Fruit fly (Drosophila melanogaster) whole organism, embryonic: ENCODE measurements around the gene vito.
A peak's percentile ranks its signal among the peaks of the same experiment; 100 is the strongest.

Experiments
- Awh ChIP-seq: fragments of 200-800 bp; sonication (Bioruptor generic); IDR thresholded peaks from 2 replicates; pipeline ENCODE4, ENCODE4 v1.3.6; 2022; ENCODE audit warnings: missing biosample characterization, missing genetic modification characterization
- Bgb ChIP-seq: fragments of 200-800 bp; sonication (Bioruptor generic); IDR thresholded peaks from 2 replicates; pipeline ENCODE4 v1.3.6; 2022; ENCODE audit warnings: missing biosample characterization, missing genetic modification characterization; ENCODE audit not compliant: partially characterized antibody
- BtbVII ChIP-seq: fragments of 200-800 bp; sonication (Bioruptor generic); optimal IDR thresholded peaks from 3 replicates; lab custom pipeline; 2017; ENCODE audit warnings: missing biosample characterization, mild to moderate bottlenecking, missing genetic modification characterization
- CG12236 ChIP-seq: fragments of 200-800 bp; sonication (Bioruptor generic); optimal IDR thresholded peaks from 2 replicates; lab custom pipeline; 2016; ENCODE audit warnings: missing biosample characterization, missing genetic modification characterization
- CG1233 ChIP-seq: fragments of 200-800 bp; sonication (Bioruptor generic); optimal IDR thresholded peaks from 4 replicates; lab custom pipeline; 2018; ENCODE audit warnings: missing biosample characterization, mild to moderate bottlenecking, missing genetic modification characterization
- CG14014 ChIP-seq: fragments of 200-800 bp; sonication (Bioruptor generic); IDR thresholded peaks from 2 replicates; pipeline ENCODE4 v1.3.6; 2022; ENCODE audit warnings: missing biosample characterization, missing genetic modification characterization
- CG15479 ChIP-seq: fragments of 200-800 bp; sonication (Bioruptor generic); optimal IDR thresholded peaks from 3 replicates; lab custom pipeline; 2019; ENCODE audit warnings: missing biosample characterization, mild to moderate bottlenecking, missing genetic modification characterization, moderate library complexity
- CG17612 ChIP-seq: fragments of 200-800 bp; sonication (Bioruptor generic); IDR thresholded peaks from 2 replicates; pipeline ENCODE4 v1.3.6; 2022; ENCODE audit warnings: missing biosample characterization, missing genetic modification characterization
- CG2116 ChIP-seq: fragments of 200-800 bp; sonication (Bioruptor generic); optimal IDR thresholded peaks from 3 replicates; lab custom pipeline; 2018; ENCODE audit warnings: missing biosample characterization, mild to moderate bottlenecking, missing genetic modification characterization
- CG3065 ChIP-seq: fragments of 200-800 bp; sonication (Bioruptor generic); optimal IDR thresholded peaks from 2 replicates; lab custom pipeline; 2016; ENCODE audit warnings: missing biosample characterization, missing genetic modification characterization
- CG31224 ChIP-seq: fragments of 200-800 bp; sonication (Bioruptor generic); IDR thresholded peaks from 2 replicates; pipeline ENCODE4 v1.3.6; 2022; ENCODE audit warnings: missing biosample characterization, missing genetic modification characterization
- CG4617 ChIP-seq: fragments of 200-800 bp; sonication (Bioruptor generic); optimal IDR thresholded peaks from 3 replicates; lab custom pipeline; 2016; ENCODE audit warnings: missing biosample characterization, missing genetic modification characterization, borderline replicate concordance
- CG7271 ChIP-seq: fragments of 200-800 bp; sonication (Bioruptor generic); optimal IDR thresholded peaks from 2 replicates; lab custom pipeline; 2018; ENCODE audit warnings: missing biosample characterization, mild to moderate bottlenecking, missing genetic modification characterization, moderate library complexity
- CG8290 ChIP-seq, 3 experiments: fragments of 200-800 bp; sonication (Bioruptor generic); optimal IDR thresholded peaks; 2 replicates each; lab custom pipeline; 2016 to 2019; ENCODE audit warnings: missing biosample characterization in 3 of 3, missing genetic modification characterization in 3 of 3, mild to moderate bottlenecking in 2 of 3, moderate library complexity in 1 of 3
- CG8478 ChIP-seq: fragments of >200 bp; optimal IDR thresholded peaks from 2 replicates; lab custom pipeline; 2018
- CG9437 ChIP-seq: fragments of 200-800 bp; sonication (Bioruptor generic); optimal IDR thresholded peaks from 2 replicates; lab custom pipeline; 2018; ENCODE audit warnings: missing biosample characterization, mild to moderate bottlenecking, missing genetic modification characterization
- CG9727 ChIP-seq: fragments of 200-800 bp; sonication (Bioruptor generic); optimal IDR thresholded peaks from 3 replicates; lab custom pipeline; 2017; ENCODE audit warnings: missing biosample characterization, mild to moderate bottlenecking, missing genetic modification characterization
- CG9817 ChIP-seq: fragments of 200-800 bp; sonication (Bioruptor generic); optimal IDR thresholded peaks from 2 replicates; lab custom pipeline; 2018; ENCODE audit warnings: missing biosample characterization, mild to moderate bottlenecking, missing genetic modification characterization, moderate library complexity
- Chrac-16 ChIP-seq: fragments of 200-800 bp; sonication (Bioruptor generic); optimal IDR thresholded peaks from 3 replicates; lab custom pipeline; 2016; ENCODE audit warnings: missing biosample characterization, missing genetic modification characterization
- D19A ChIP-seq: fragments of 200-800 bp; optimal IDR thresholded peaks from 3 replicates; lab custom pipeline; 2019; ENCODE audit warnings: missing biosample characterization, mild to moderate bottlenecking, missing genetic modification characterization, moderate library complexity
- Ets97D ChIP-seq: fragments of 200-800 bp; sonication (Bioruptor generic); optimal IDR thresholded peaks from 3 replicates; lab custom pipeline; 2016; ENCODE audit warnings: missing biosample characterization, missing genetic modification characterization
- Gug ChIP-seq: fragments of 200-800 bp; sonication (Bioruptor generic); IDR thresholded peaks from 4 replicates; pipeline ENCODE4 v1.3.6; 2022; ENCODE audit warnings: missing biosample characterization, missing genetic modification characterization
- Hand ChIP-seq: fragments of 200-800 bp; sonication (Bioruptor generic); optimal IDR thresholded peaks from 2 replicates; lab custom pipeline; 2017; ENCODE audit warnings: mild to moderate bottlenecking, missing biosample characterization, missing genetic modification reagents, missing genetic modification characterization
- Hmr ChIP-seq: fragments of 200-800 bp; sonication (Bioruptor generic); optimal IDR thresholded peaks from 3 replicates; lab custom pipeline; 2017; ENCODE audit warnings: mild to moderate bottlenecking, missing biosample characterization, missing genetic modification reagents, missing genetic modification characterization
- Med ChIP-seq: fragments of 200-800 bp; sonication (Bioruptor generic); peaks from one replicate; lab custom pipeline; 2016; ENCODE audit warnings: missing biosample characterization, missing genetic modification characterization, mild to moderate bottlenecking, inconsistent platforms, moderate library complexity
- Myb ChIP-seq: fragments of 200-800 bp; sonication (Bioruptor generic); optimal IDR thresholded peaks from 2 replicates; lab custom pipeline; 2016; ENCODE audit warnings: missing biosample characterization, missing genetic modification characterization
- Neu2 ChIP-seq: fragments of 200-800 bp; sonication (Bioruptor generic); optimal IDR thresholded peaks from 3 replicates; lab custom pipeline; 2016; ENCODE audit warnings: missing biosample characterization, missing genetic modification characterization, borderline replicate concordance
- Opbp ChIP-seq: fragments of 200-800 bp; sonication (Bioruptor generic); IDR thresholded peaks from 3 replicates; pipeline ENCODE4 v1.3.6; 2022; ENCODE audit warnings: missing biosample characterization, missing genetic modification characterization; ENCODE audit not compliant: partially characterized antibody
- Sox100B ChIP-seq: fragments of 200-800 bp; sonication (Bioruptor generic); optimal IDR thresholded peaks from 3 replicates; lab custom pipeline; 2018; ENCODE audit warnings: missing biosample characterization, mild to moderate bottlenecking, missing genetic modification characterization
- Sox102F ChIP-seq: fragments of 200-800 bp; sonication (Bioruptor generic); optimal IDR thresholded peaks from 2 replicates; lab custom pipeline; 2018; ENCODE audit warnings: missing biosample characterization, mild to moderate bottlenecking, missing genetic modification characterization, moderate library complexity
- Tbp ChIP-seq: fragments of >200 bp; optimal IDR thresholded peaks from 2 replicates; lab custom pipeline; 2018; ENCODE audit warnings: missing biosample characterization, missing genetic modification characterization
- ac ChIP-seq: fragments of 200-800 bp; sonication (Bioruptor generic); optimal IDR thresholded peaks from 3 replicates; lab custom pipeline; 2017; ENCODE audit warnings: missing biosample characterization, mild to moderate bottlenecking, missing genetic modification characterization
- az2 ChIP-seq: fragments of 200-800 bp; sonication (Bioruptor generic); optimal IDR thresholded peaks from 3 replicates; lab custom pipeline; 2016; ENCODE audit warnings: missing biosample characterization, missing genetic modification characterization
- bab2 ChIP-seq: fragments of 200-800 bp; sonication (Bioruptor generic); optimal IDR thresholded peaks from 2 replicates; lab custom pipeline; 2016; ENCODE audit warnings: missing biosample characterization, missing genetic modification characterization
- cas ChIP-seq: fragments of 200-800 bp; sonication (Bioruptor generic); IDR thresholded peaks from 2 replicates; pipeline ENCODE4 v1.3.6; 2022; ENCODE audit warnings: missing biosample characterization, missing genetic modification characterization
- chm ChIP-seq: fragments of 200-800 bp; sonication (Bioruptor generic); IDR thresholded peaks from 2 replicates; pipeline ENCODE4 v1.3.6; 2022; ENCODE audit warnings: missing biosample characterization, missing genetic modification characterization
- cwo ChIP-seq: fragments of 200-800 bp; sonication (Bioruptor generic); optimal IDR thresholded peaks from 3 replicates; lab custom pipeline; 2017; ENCODE audit warnings: missing biosample characterization, missing genetic modification characterization, mild to moderate bottlenecking, moderate library complexity, missing genetic modification reagents
- dmrt11E ChIP-seq: fragments of 200-800 bp; sonication (Bioruptor generic); optimal IDR thresholded peaks from 3 replicates; lab custom pipeline; 2018; ENCODE audit warnings: missing biosample characterization, mild to moderate bottlenecking, missing genetic modification characterization, moderate library complexity
- esg ChIP-seq: fragments of 200-800 bp; sonication (Bioruptor generic); conservative IDR thresholded peaks from 2 replicates; pipeline ENCODE4 v1.3.6; 2022; ENCODE audit warnings: missing biosample characterization, missing genetic modification characterization
- ewg ChIP-seq: fragments of 200-800 bp; sonication (Bioruptor generic); optimal IDR thresholded peaks from 3 replicates; lab custom pipeline; 2017; ENCODE audit warnings: mild to moderate bottlenecking, missing biosample characterization, missing genetic modification reagents, missing genetic modification characterization
- lmd ChIP-seq: fragments of 200-800 bp; sonication (Bioruptor generic); IDR thresholded peaks from 2 replicates; pipeline ENCODE4 v1.3.6; 2022; ENCODE audit warnings: missing biosample characterization, missing genetic modification characterization
- lola ChIP-seq, 3 experiments: fragments of >200 bp in 2 of 3; fragments of 200-800 bp in 1 of 3; sonication (Bioruptor generic) in 1 of 3; optimal IDR thresholded peaks; 2 replicates each; lab custom pipeline; 2017 to 2019; ENCODE audit warnings: missing biosample characterization in 3 of 3, missing genetic modification characterization in 3 of 3, mild to moderate bottlenecking in 1 of 3, moderate library complexity in 1 of 3
- pzg ChIP-seq: fragments of 200-800 bp; sonication (Bioruptor generic); optimal IDR thresholded peaks from 3 replicates; lab custom pipeline; 2018; ENCODE audit warnings: missing biosample characterization, mild to moderate bottlenecking, missing genetic modification characterization, moderate library complexity
- ranshi ChIP-seq: fragments of 200-800 bp; sonication (Bioruptor generic); IDR thresholded peaks from 2 replicates; pipeline ENCODE4 v1.3.6; 2022; ENCODE audit warnings: missing biosample characterization, missing genetic modification characterization
- shn ChIP-seq: fragments of 200-800 bp; sonication (Bioruptor generic); optimal IDR thresholded peaks from 3 replicates; lab custom pipeline; 2016; ENCODE audit warnings: missing biosample characterization, missing genetic modification characterization
- stwl ChIP-seq: fragments of 200-800 bp; sonication (Bioruptor generic); optimal IDR thresholded peaks from 3 replicates; lab custom pipeline; 2018; ENCODE audit warnings: missing biosample characterization, mild to moderate bottlenecking, missing genetic modification characterization, moderate library complexity
- vnd ChIP-seq: fragments of 200-800 bp; sonication (Bioruptor generic); IDR thresholded peaks from 3 replicates; pipeline ENCODE4 v1.3.6; 2022; ENCODE audit warnings: missing biosample characterization, missing genetic modification characterization; ENCODE audit not compliant: partially characterized antibody
- wek ChIP-seq: fragments of 200-800 bp; sonication (Bioruptor generic); optimal IDR thresholded peaks from 3 replicates; lab custom pipeline; 2018; ENCODE audit warnings: missing biosample characterization, mild to moderate bottlenecking, missing genetic modification characterization, moderate library complexity

vito gene

dm6 chr3L:5823763-5824445 lies 46.8 kb upstream of the vito start (continued):
- peak; percentile 83 for TF ChIP-seq shn (GFP tag; lab: Kevin White, UChicago)
- TF ChIP-seq Hand (GFP tag; lab: Kevin White, UChicago) = no peak
- peak; percentile 15 for TF ChIP-seq Ets97D (GFP tag; lab: Kevin White, UChicago)
- peak; percentile 70 for TF ChIP-seq D19A (tag; lab: Kevin White, UChicago)
- TF ChIP-seq Myb (GFP tag; lab: Kevin White, UChicago) = peak; percentile 49
- TF ChIP-seq dmrt11E (tag; lab: Kevin White, UChicago) = peak; percentile 89
- peak; percentile 59 for TF ChIP-seq az2 (GFP tag; lab: Kevin White, UChicago)
- peak in 1 of 3 experiments; percentile 82 for TF ChIP-seq lola (GFP tag; optimal IDR thresholded peaks at IDR 0.05; lab: Kevin White, UChicago)
- peak; percentile 44 for TF ChIP-seq CG15479 (GFP tag; lab: Kevin White, UChicago)
- no peak for TF ChIP-seq Bgb (GFP tag; lab: Robert Waterston, UW)
- peak; percentile 84 for TF ChIP-seq BtbVII
- no peak for TF ChIP-seq esg (GFP tag; lab: Robert Waterston, UW)
- TF ChIP-seq CG12236 (GFP tag; lab: Kevin White, UChicago) = peak; percentile 92
- peak; percentile 95 for TF ChIP-seq bab2 (GFP tag; lab: Kevin White, UChicago)
- TF ChIP-seq wek (GFP tag; lab: Kevin White, UChicago) = peak; percentile 91
- peak; percentile 44 for TF ChIP-seq Chrac-16
- peak; percentile 59 for TF ChIP-seq cwo (GFP tag; lab: Kevin White, UChicago)
- TF ChIP-seq Sox100B (GFP tag; lab: Kevin White, UChicago) = peak; percentile 89
- TF ChIP-seq CG8478 (lab: Kevin White, UChicago) = no peak
- TF ChIP-seq CG7271 = peak; percentile 85
- peak; percentile 90 for TF ChIP-seq CG1233 (GFP tag; lab: Kevin White, UChicago)
- peak; percentile 93 for TF ChIP-seq CG9727 (GFP tag; lab: Kevin White, UChicago)
- TF ChIP-seq cas (GFP tag; lab: Robert Waterston, UW) = no peak
- peak; percentile 57; the same call in 1 of the 2 replicates for TF ChIP-seq CG14014 (GFP tag; lab: Robert Waterston, UW)
- no peak for TF ChIP-seq lmd (GFP tag; lab: Robert Waterston, UW)
- peak; percentile 38 for TF ChIP-seq CG4617
- peak; percentile 86; the same call in 1 of the 2 replicates for TF ChIP-seq chm (GFP tag; lab: Robert Waterston, UW)
- no peak for TF ChIP-seq Opbp (GFP tag; lab: Robert Waterston, UW)
- 0 out of 2 replicates have a peak, but pooled peaks have one; percentile 21 for TF ChIP-seq CG31224 (GFP tag; lab: Robert Waterston, UW)
- TF ChIP-seq stwl (tag; lab: Kevin White, UChicago) = peak; percentile 33
- peak; percentile 55 for TF ChIP-seq Neu2 (GFP tag; lab: Kevin White, UChicago)
- peak; percentile 73 for TF ChIP-seq CG2116 (GFP tag; lab: Kevin White, UChicago)
- TF ChIP-seq ac = peak; percentile 81
- peak; percentile 81 for TF ChIP-seq CG8290 (GFP tag; optimal IDR thresholded peaks at IDR 0.05; lab: Kevin White, UChicago)
- peak; percentile 60 to 84 for TF ChIP-seq CG8290 (tag; optimal IDR thresholded peaks at IDR 0.05; lab: Kevin White, UChicago)
- TF ChIP-seq ewg (GFP tag; lab: Kevin White, UChicago) = peak; percentile 76
- TF ChIP-seq ranshi = peak; percentile 73
- no peak for TF ChIP-seq Tbp (GFP tag; lab: Kevin White, UChicago)
- TF ChIP-seq vnd (GFP tag; lab: Robert Waterston, UW) = no peak
- peak; percentile 80 for TF ChIP-seq Sox102F (GFP tag; lab: Kevin White, UChicago)
- TF ChIP-seq Hmr (GFP tag; lab: Kevin White, UChicago) = peak; percentile 70
- peak; percentile 97 for TF ChIP-seq Med (GFP tag; lab: Kevin White, UChicago)
- TF ChIP-seq CG9437 (GFP tag; lab: Kevin White, UChicago) = peak; percentile 90
- TF ChIP-seq pzg (GFP tag; lab: Kevin White, UChicago) = no peak
- no peak for TF ChIP-seq Gug (GFP tag; lab: Robert Waterston, UW)
- no peak for TF ChIP-seq CG17612
- peak; percentile 74 for TF ChIP-seq Awh (GFP tag; lab: Robert Waterston, UW)
- peak; percentile 35 for TF ChIP-seq CG9817
- TF ChIP-seq CG3065 (GFP tag; lab: Kevin White, UChicago) = peak; percentile 87
